Worm (Caenorhabditis elegans) whole organism, L2 larva: ENCODE measurements around the gene srd-19.
A peak's percentile ranks its signal among the peaks of the same experiment; 100 is the strongest.

Experiments
- alr-1 ChIP-seq: fragments of 150-350 bp; optimal IDR thresholded peaks from 2 replicates; lab custom pipeline; 2014; ENCODE audit warnings: missing biosample characterization, missing genetic modification characterization
- nhr-11 ChIP-seq: fragments of 150-350 bp; optimal IDR thresholded peaks from 2 replicates; lab custom pipeline; 2014; ENCODE audit warnings: missing biosample characterization, missing genetic modification characterization
- nhr-6 ChIP-seq: fragments of 150-350 bp; optimal IDR thresholded peaks from 2 replicates; lab custom pipeline; 2014; ENCODE audit warnings: missing biosample characterization, missing genetic modification characterization
- skn-1 ChIP-seq: sonication (generic microtip); optimal IDR thresholded peaks from 2 replicates; lab custom pipeline; 2017; ENCODE audit warnings: missing biosample characterization, missing genetic modification characterization
- snpc-4 ChIP-seq: fragments of 150-350 bp; optimal IDR thresholded peaks from 2 replicates; lab custom pipeline; 2014; ENCODE audit warnings: missing biosample characterization, missing genetic modification characterization
- zag-1 ChIP-seq: fragments of 150-350 bp; optimal IDR thresholded peaks from 2 replicates; lab custom pipeline; 2014; ENCODE audit warnings: missing biosample characterization, missing genetic modification characterization

- no peak for TF ChIP-seq nhr-11 (tag; lab: Kevin White, UChicago)
- no peak for TF ChIP-seq nhr-6 (tag; lab: Kevin White, UChicago)
- TF ChIP-seq alr-1 (tag; lab: Kevin White, UChicago): no peak
- peak; percentile 69 for TF ChIP-seq skn-1 (tag; lab: Kevin White, UChicago)
- no peak for TF ChIP-seq zag-1 (tag; lab: Kevin White, UChicago)
- TF ChIP-seq snpc-4: no peak
These were observed 35.6 kb upstream of the srd-19 start for ce11 chrV:13464123-13464522.
